Worm (Caenorhabditis elegans): Measurements from ENCODE around the gene blos-4.

blos-4 gene

DNA sequence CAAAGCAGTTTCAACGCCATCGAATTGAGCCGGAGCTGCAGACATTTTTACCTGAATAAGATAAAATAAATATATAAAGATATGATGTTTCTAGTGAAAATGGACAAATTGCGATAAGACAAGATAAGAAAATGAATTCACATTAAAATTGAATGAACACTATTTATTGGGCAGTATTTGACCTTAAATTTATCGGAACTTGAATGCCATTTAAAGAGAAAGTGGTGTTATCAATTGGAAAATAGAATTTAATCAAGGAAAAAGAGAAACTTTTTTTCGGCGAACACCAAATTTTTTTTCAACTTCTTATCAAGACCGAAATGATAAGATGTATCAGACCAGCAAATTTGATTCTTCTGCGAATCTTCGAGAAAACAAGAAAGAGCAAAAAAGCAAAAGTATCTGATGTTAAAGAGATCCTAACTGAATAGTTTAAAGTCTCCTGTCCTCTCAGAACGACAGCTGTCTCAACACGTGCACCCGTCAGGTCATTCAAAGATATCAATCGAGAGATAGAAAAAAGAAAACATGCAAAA is 45.1 kb downstream of the blos-4 start, which contains the start of gene upb-1:
Gene upb-1, minus strand, starts transcription at position 51 of the 536 bp plus-strand sequence.
- TF ChIP-seq nhr-48 (tag; optimal IDR thresholded peaks at IDR 0.05) = no peak
- peak; percentile 41 for TF ChIP-seq hlh-30 (tag; optimal IDR thresholded peaks at IDR 0.05; ENCODE audit: insufficient read depth)
- TF ChIP-seq dmd-6 (GFP tag; IDR thresholded peaks at IDR 0.05) = peak; percentile 56; the same call in 1 of the 2 replicates
- peak; percentile 59 for TF ChIP-seq hlh-11 (tag; optimal IDR thresholded peaks at IDR 0.05)
- TF ChIP-seq fos-1 (tag; optimal IDR thresholded peaks at IDR 0.05) = no peak
- TF ChIP-seq dmd-9 (GFP tag; IDR thresholded peaks at IDR 0.05) = no peak
- TF ChIP-seq ceh-62 (tag; optimal IDR thresholded peaks at IDR 0.05) = no peak
- TF ChIP-seq mep-1 (tag; optimal IDR thresholded peaks at IDR 0.05) = no peak
- TF ChIP-seq snpc-4 (tag; optimal IDR thresholded peaks at IDR 0.05) = no peak
- no peak for TF ChIP-seq nhr-10 (tag; optimal IDR thresholded peaks at IDR 0.05)
- no peak for TF ChIP-seq ceh-28 (tag; optimal IDR thresholded peaks at IDR 0.05)
- TF ChIP-seq mes-2 (tag; optimal IDR thresholded peaks at IDR 0.05; ENCODE audit: poor library complexity, severe bottlenecking) = no peak
- TF ChIP-seq mdl-1 (tag; optimal IDR thresholded peaks at IDR 0.05) = peak in 1 of 2 experiments; percentile 26
- TF ChIP-seq zfp-2 (tag; optimal IDR thresholded peaks at IDR 0.05) = no peak
- no peak for TF ChIP-seq hif-1 (tag; optimal IDR thresholded peaks at IDR 0.05)
- TF ChIP-seq nhr-28 (tag; optimal IDR thresholded peaks at IDR 0.05) = no peak
- peak; percentile 16 for TF ChIP-seq pqm-1 (tag; optimal IDR thresholded peaks at IDR 0.05)
- TF ChIP-seq Y105C5A.15 (GFP tag; IDR thresholded peaks at IDR 0.05) = no peak
- TF ChIP-seq lir-3 (tag; optimal IDR thresholded peaks at IDR 0.05) = no peak
- no peak for TF ChIP-seq egl-27 (tag; optimal IDR thresholded peaks at IDR 0.05)
- TF ChIP-seq aha-1 (tag) = peak; percentile 62
- no peak for TF ChIP-seq mdt-29 (GFP tag; IDR thresholded peaks at IDR 0.05)
- TF ChIP-seq nhr-11 (tag; optimal IDR thresholded peaks at IDR 0.05) = peak; percentile 31
- TF ChIP-seq madf-9 (GFP tag; conservative IDR thresholded peaks at IDR 0.05) = no peak
- TF ChIP-seq cey-2 (tag; optimal IDR thresholded peaks at IDR 0.05; ENCODE audit: borderline replicate concordance, insufficient read depth) = no peak
- TF ChIP-seq F10B5.3 (tag; optimal IDR thresholded peaks at IDR 0.05) = no peak
- no peak for TF ChIP-seq snpc-1.2 (GFP tag; IDR thresholded peaks at IDR 0.05)
- no peak for TF ChIP-seq lin-38 (GFP tag; IDR thresholded peaks at IDR 0.05)
- TF ChIP-seq gei-8 (GFP tag; optimal IDR thresholded peaks at IDR 0.05) = no peak
- TF ChIP-seq ama-1 (optimal IDR thresholded peaks at IDR 0.05) = no peak
- TF ChIP-seq nhr-25 (tag; optimal IDR thresholded peaks at IDR 0.05; ENCODE audit: borderline replicate concordance, insufficient read depth) = no peak
- TF ChIP-seq mxl-3 (GFP tag; optimal IDR thresholded peaks at IDR 0.05) = peak; percentile 36
- TF ChIP-seq R02D3.7 (tag; optimal IDR thresholded peaks at IDR 0.05) = no peak
- no peak for TF ChIP-seq jun-1 (tag; optimal IDR thresholded peaks at IDR 0.05)
- TF ChIP-seq zip-11 (GFP tag; IDR thresholded peaks at IDR 0.05) = no peak
- TF ChIP-seq dve-1 (tag; optimal IDR thresholded peaks at IDR 0.05; ENCODE audit: insufficient read depth) = no peak
- no peak for TF ChIP-seq Y75B8A.6 (GFP tag; IDR thresholded peaks at IDR 0.05)
- no peak for TF ChIP-seq duxl-1 (tag; optimal IDR thresholded peaks at IDR 0.05; ENCODE audit: poor library complexity)
- peak in 1 of 2 experiments; percentile 88 for TF ChIP-seq daf-16 (GFP tag; optimal IDR thresholded peaks at IDR 0.05)
- no peak for TF ChIP-seq daf-16 (tag; optimal IDR thresholded peaks at IDR 0.05)
- TF ChIP-seq pha-4 (GFP tag; IDR thresholded peaks at IDR 0.05) = no peak
- TF ChIP-seq pha-4 (tag; optimal IDR thresholded peaks at IDR 0.05) = no peak
- TF ChIP-seq nhr-237 (tag; optimal IDR thresholded peaks at IDR 0.05) = no peak
